Worm (Caenorhabditis elegans) whole organism, L3 larva: ENCODE results near the gene Y43F8B.28.
A peak's percentile ranks its signal among the peaks of the same experiment; 100 is the strongest.

Experiments used
- aly-2 ChIP-seq: fragments of 150-350 bp; optimal IDR thresholded peaks from 2 replicates; lab custom pipeline; 2014; ENCODE audit warnings: missing biosample characterization, missing genetic modification characterization
- ceh-28 ChIP-seq: fragments of 150-350 bp; optimal IDR thresholded peaks from 2 replicates; lab custom pipeline; 2014; ENCODE audit warnings: missing biosample characterization, missing genetic modification reagents, missing genetic modification characterization
- ceh-82 ChIP-seq: fragments of 150-350 bp; optimal IDR thresholded peaks from 2 replicates; lab custom pipeline; 2014; ENCODE audit warnings: missing biosample characterization, missing genetic modification characterization
- elt-1 ChIP-seq: fragments of 150-350 bp; optimal IDR thresholded peaks from 2 replicates; lab custom pipeline; 2014; ENCODE audit warnings: missing biosample characterization, missing genetic modification characterization
- elt-2 ChIP-seq: sonication (generic microtip); optimal IDR thresholded peaks from 2 replicates; lab custom pipeline; 2016; ENCODE audit warnings: missing genetic modification reagents, mild to moderate bottlenecking, missing genetic modification characterization, missing compliant biosample characterization
- eor-1 ChIP-seq, 2 experiments: fragments of 150-350 bp; optimal IDR thresholded peaks; 2 replicates each; lab custom pipeline; 2014 to 2018; ENCODE audit warnings: missing biosample characterization in 2 of 2, missing genetic modification characterization in 2 of 2
- jun-1 ChIP-seq: fragments of 150-350 bp; optimal IDR thresholded peaks from 2 replicates; lab custom pipeline; 2014; ENCODE audit warnings: missing biosample characterization, missing genetic modification reagents, missing genetic modification characterization
- lin-15B ChIP-seq: fragments of 150-350 bp; optimal IDR thresholded peaks from 2 replicates; lab custom pipeline; 2014; ENCODE audit warnings: missing biosample characterization, missing genetic modification characterization
- lin-39 ChIP-seq: fragments of 150-350 bp; optimal IDR thresholded peaks from 2 replicates; lab custom pipeline; 2018; ENCODE audit warnings: missing biosample characterization, missing genetic modification reagents, missing genetic modification characterization
- nhr-12 ChIP-seq: fragments of 150-350 bp; optimal IDR thresholded peaks from 2 replicates; lab custom pipeline; 2014; ENCODE audit warnings: missing biosample characterization, missing genetic modification characterization
- nhr-76 ChIP-seq: fragments of 150-350 bp; sonication (generic microtip); optimal IDR thresholded peaks from 5 replicates; lab custom pipeline; 2014; ENCODE audit warnings: missing biosample characterization, missing genetic modification characterization
- nhr-77 ChIP-seq: fragments of 150-350 bp; optimal IDR thresholded peaks from 2 replicates; lab custom pipeline; 2014; ENCODE audit warnings: missing biosample characterization, missing genetic modification characterization
- pha-4 ChIP-seq: fragments of 150-350 bp; optimal IDR thresholded peaks from 2 replicates; lab custom pipeline; 2014; ENCODE audit warnings: missing biosample characterization, missing genetic modification reagents, missing genetic modification characterization
- pqm-1 ChIP-seq: fragments of 150-350 bp; optimal IDR thresholded peaks from 2 replicates; lab custom pipeline; 2017; ENCODE audit warnings: missing biosample characterization, missing genetic modification characterization, inconsistent platforms
- sea-2 ChIP-seq: fragments of 150-350 bp; sonication (generic microtip); optimal IDR thresholded peaks from 4 replicates; lab custom pipeline; 2014; ENCODE audit warnings: missing biosample characterization, missing genetic modification reagents, missing genetic modification characterization
- skn-1 ChIP-seq: fragments of 150-350 bp; optimal IDR thresholded peaks from 2 replicates; lab custom pipeline; 2014; ENCODE audit warnings: missing biosample characterization, missing genetic modification characterization
- snpc-4 ChIP-seq: fragments of 150-350 bp; optimal IDR thresholded peaks from 2 replicates; lab custom pipeline; 2014; ENCODE audit warnings: missing biosample characterization, missing genetic modification characterization
- unc-39 ChIP-seq: sonication (generic microtip); optimal IDR thresholded peaks from 4 replicates; lab custom pipeline; 2017; ENCODE audit warnings: missing biosample characterization, missing genetic modification characterization
- zag-1 ChIP-seq: fragments of 150-350 bp; optimal IDR thresholded peaks from 2 replicates; lab custom pipeline; 2014; ENCODE audit warnings: missing biosample characterization, missing genetic modification characterization

The Y43F8B.28 gene

DNA sequence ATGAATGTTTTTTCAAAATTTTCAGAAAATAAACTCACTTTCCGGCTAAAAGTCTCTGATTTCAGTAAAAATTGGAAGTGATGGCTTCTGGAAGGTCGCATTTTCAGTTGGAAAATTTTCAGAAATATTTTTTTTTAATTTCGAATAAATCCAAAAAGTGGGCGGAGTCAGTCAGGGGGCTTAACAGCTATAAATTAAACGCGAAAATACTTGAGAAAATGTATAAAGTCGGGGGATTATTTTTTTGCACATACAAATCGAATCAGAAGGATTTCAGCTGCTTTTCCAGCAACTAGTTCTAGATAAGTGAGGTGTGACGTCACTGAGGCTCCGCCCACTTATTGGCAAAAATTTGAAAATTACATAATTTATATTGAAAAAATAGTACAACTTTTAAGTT lies 47.9 kb downstream of the Y43F8B.28 start, which contains the start of gene Y43F8B.2:
Y43F8B.2 (minus strand) TSS at position 101 of the 400 bp plus-strand sequence.
- TF ChIP-seq pha-4 (tag; lab: Kevin White, UChicago) (no peak), nhr-12 (tag; lab: Kevin White, UChicago) (no peak), lin-39 (tag; lab: Kevin White, UChicago) (no peak), lin-15B (no peak), ceh-82 (tag; lab: Kevin White, UChicago) (no peak), nhr-77 (no peak), pqm-1 (tag; lab: Kevin White, UChicago) (no peak), ceh-28 (no peak), elt-1 (tag; lab: Kevin White, UChicago) (no peak), eor-1 (tag; optimal IDR thresholded peaks at IDR 0.05; lab: Kevin White, UChicago) (no peak), nhr-76 (tag; lab: Kevin White, UChicago) (no peak), elt-2 (tag; lab: Kevin White, UChicago) (no peak), zag-1 (tag; lab: Kevin White, UChicago) (no peak)

ce11 chrV:19533480-19533879 lies 48.4 kb downstream of the Y43F8B.28 start:
- no peak for TF ChIP-seq aly-2 (tag; lab: Kevin White, UChicago)
- TF ChIP-seq snpc-4 (tag; lab: Kevin White, UChicago): no peak
- TF ChIP-seq skn-1: peak; percentile 21
- peak; percentile 83 for TF ChIP-seq pqm-1 (tag; lab: Kevin White, UChicago)
- peak; percentile 40 for TF ChIP-seq ceh-28
- TF ChIP-seq zag-1 (tag; lab: Kevin White, UChicago): no peak
- TF ChIP-seq unc-39 (tag; lab: Kevin White, UChicago): no peak
- TF ChIP-seq jun-1 (tag; lab: Kevin White, UChicago): peak; percentile 43
- TF ChIP-seq pha-4 (tag; lab: Kevin White, UChicago): peak; percentile 38
- TF ChIP-seq ceh-82 (tag; lab: Kevin White, UChicago): no peak
- peak; percentile 94 for TF ChIP-seq elt-2 (tag; lab: Kevin White, UChicago)
- TF ChIP-seq sea-2 (GFP tag; lab: Kevin White, UChicago): no peak
- TF ChIP-seq, all 47 proteins: peak for 6
